Worm (Caenorhabditis elegans): ENCODE data around the gene srx-116.

srx-116 gene

DNA sequence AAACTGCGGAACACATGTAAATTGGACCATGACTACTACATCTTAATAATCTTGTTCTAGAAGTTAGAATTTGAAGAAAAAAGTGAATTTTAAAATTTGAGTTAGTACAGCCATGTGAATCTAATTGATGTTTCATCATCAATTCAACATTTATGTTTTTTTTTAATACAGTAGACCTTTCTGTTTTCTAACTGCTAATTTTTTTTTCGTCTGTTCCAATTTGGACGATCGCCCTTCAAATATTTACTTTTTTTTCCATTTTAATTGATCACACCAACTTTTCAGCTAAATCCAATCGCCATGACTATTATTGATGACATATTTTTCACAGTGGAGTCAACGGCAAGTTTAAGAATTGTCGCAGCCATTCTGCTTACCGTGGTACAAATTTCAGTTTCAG lies at the start of gene srx-116:
Gene srx-116 (plus strand): TSS at position 301 of the 400 bp plus-strand sequence.
- TF ChIP-seq elt-3 (tag; optimal IDR thresholded peaks at IDR 0.05) (no peak), nhr-21 (tag; optimal IDR thresholded peaks at IDR 0.05) (no peak), lsy-2 (tag; optimal IDR thresholded peaks at IDR 0.05) (no peak), unc-55 (GFP tag; optimal IDR thresholded peaks at IDR 0.05) (no peak), F13H6.1 (tag; optimal IDR thresholded peaks at IDR 0.05) (no peak), zag-1 (tag; optimal IDR thresholded peaks at IDR 0.05) (no peak), nhr-77 (tag; optimal IDR thresholded peaks at IDR 0.05) (no peak), nhr-237 (tag; optimal IDR thresholded peaks at IDR 0.05) (no peak), lin-13 (GFP tag; optimal IDR thresholded peaks at IDR 0.05) (no peak), blmp-1 (tag; optimal IDR thresholded peaks at IDR 0.05; ENCODE audit: insufficient read depth) (no peak), nhr-129 (tag; optimal IDR thresholded peaks at IDR 0.05) (no peak), ama-1 (optimal IDR thresholded peaks at IDR 0.05) (no peak), peb-1 (tag; optimal IDR thresholded peaks at IDR 0.05) (no peak), elt-1 (tag; optimal IDR thresholded peaks at IDR 0.05) (no peak), mdl-1 (tag; optimal IDR thresholded peaks at IDR 0.05) (no peak), unc-62 (GFP tag; optimal IDR thresholded peaks at IDR 0.05) (no peak), snpc-4 (tag; optimal IDR thresholded peaks at IDR 0.05) (no peak)

DNA sequence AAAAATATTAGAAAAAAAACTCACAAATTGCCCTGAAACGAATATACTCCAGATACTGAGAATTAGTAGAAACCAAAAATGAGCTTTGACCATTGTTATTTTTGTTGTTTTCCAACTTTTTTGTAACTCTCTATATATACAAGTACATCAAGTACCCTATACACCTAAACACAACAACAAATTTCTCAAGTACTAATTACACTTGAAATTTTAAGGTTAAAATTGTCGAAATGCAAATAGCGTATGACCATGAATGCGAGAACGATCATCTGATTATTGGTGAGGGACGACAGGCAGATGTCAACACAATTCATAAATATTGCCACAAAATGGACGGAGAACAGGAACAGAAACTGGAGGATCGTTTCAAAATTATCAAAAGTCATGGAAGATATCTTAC lies 46.3 kb upstream of the srx-116 start, which contains the start of gene F56H9.9:
Gene F56H9.9 (minus strand): TSS at position 101 of the 400 bp plus-strand sequence.
- TF ChIP-seq nhr-12 (tag; optimal IDR thresholded peaks at IDR 0.05) (no peak), lin-13 (GFP tag; optimal IDR thresholded peaks at IDR 0.05) (no peak), Y55F3AM.14 (GFP tag; optimal IDR thresholded peaks at IDR 0.05) (no peak), nhr-11 (tag; optimal IDR thresholded peaks at IDR 0.05) (no peak), F13H6.1 (tag; optimal IDR thresholded peaks at IDR 0.05) (no peak), crh-2 (tag; optimal IDR thresholded peaks at IDR 0.05) (no peak), peb-1 (tag; optimal IDR thresholded peaks at IDR 0.05) (no peak)

DNA sequence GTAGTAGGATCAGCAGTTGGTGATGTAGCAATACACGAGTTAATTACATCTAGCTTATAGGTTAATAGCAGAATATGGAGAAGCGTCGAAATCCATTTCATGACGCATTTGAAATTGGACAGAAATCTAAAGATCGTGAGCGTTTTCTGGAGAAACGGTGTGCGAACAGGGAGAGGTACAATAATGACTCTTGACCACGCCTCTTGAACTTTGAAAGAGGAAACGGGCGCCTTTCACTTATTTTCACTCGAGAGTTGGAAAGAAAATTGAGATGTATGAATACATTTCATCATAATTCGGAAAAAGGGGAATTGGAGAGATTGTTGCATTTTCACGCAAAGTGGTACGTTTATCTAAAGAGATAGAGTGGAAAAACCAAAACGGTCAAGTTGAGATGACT lies 41.0 kb upstream of the srx-116 start, which contains the start of gene F56H9.6:
Gene F56H9.6 (minus strand): TSS at position 101 of the 400 bp plus-strand sequence.
- TF ChIP-seq nhr-12 (tag; optimal IDR thresholded peaks at IDR 0.05) (no peak), nhr-11 (tag; optimal IDR thresholded peaks at IDR 0.05) (no peak)

DNA sequence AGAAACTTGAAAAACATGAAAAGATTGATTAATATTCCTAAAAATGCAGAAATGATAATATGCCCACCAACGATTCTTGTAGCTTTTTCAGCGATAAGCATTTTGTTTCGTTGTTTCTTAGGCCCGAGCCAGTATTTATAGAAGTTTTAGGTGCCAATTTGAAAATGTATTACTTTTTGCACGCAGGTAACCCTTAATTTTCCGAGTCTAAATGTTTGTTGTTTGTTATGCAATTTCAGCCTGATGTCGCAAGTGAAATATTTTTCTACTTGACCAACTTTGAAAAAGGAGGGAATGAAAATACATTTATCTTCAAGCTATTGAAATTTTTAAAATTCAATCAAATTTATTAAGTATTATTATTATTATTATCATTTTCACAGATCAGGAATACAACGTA lies 38.7 kb upstream of the srx-116 start, which contains the start of gene srx-113:
Gene srx-113 (minus strand): TSS at position 101 of the 400 bp plus-strand sequence.
- TF ChIP-seq R02D3.7 (tag; optimal IDR thresholded peaks at IDR 0.05) (no peak), ama-1 (optimal IDR thresholded peaks at IDR 0.05) (no peak), lin-11 (tag; optimal IDR thresholded peaks at IDR 0.05) (no peak), nhr-11 (tag; optimal IDR thresholded peaks at IDR 0.05) (no peak)

DNA sequence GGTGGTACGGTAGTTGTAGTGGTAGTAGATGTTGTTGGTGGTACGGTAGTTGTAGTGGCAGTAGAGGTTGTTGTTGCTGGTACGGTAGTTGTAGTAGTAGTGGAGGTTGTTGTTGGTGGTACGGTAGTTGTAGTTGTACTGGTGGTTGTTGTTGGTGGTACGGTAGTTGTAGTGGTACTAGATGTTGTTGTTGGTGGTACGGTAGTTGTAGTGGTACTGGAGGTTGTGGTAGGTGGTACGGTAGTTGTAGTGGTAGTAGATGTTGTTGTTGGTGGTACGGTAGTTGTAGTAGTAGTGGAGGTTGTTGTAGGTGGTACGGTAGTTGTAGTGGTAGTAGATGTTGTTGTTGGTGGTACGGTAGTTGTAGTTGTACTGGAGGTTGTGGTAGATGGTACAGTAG lies 37.7 kb upstream of the srx-116 start:
- TF ChIP-seq zag-1 (tag; optimal IDR thresholded peaks at IDR 0.05) (no peak), lsy-2 (tag; optimal IDR thresholded peaks at IDR 0.05) (no peak), lin-11 (tag; optimal IDR thresholded peaks at IDR 0.05) (no peak), ztf-4 (tag; optimal IDR thresholded peaks at IDR 0.05) (no peak), egl-27 (tag; optimal IDR thresholded peaks at IDR 0.05) (no peak), mdl-1 (tag; optimal IDR thresholded peaks at IDR 0.05) (no peak), sma-9 (GFP tag; optimal IDR thresholded peaks at IDR 0.05) (no peak), sma-9 (tag; optimal IDR thresholded peaks at IDR 0.05) (no peak), dmd-4 (tag; optimal IDR thresholded peaks at IDR 0.05) (no peak), unc-55 (GFP tag; optimal IDR thresholded peaks at IDR 0.05) (no peak)

DNA sequence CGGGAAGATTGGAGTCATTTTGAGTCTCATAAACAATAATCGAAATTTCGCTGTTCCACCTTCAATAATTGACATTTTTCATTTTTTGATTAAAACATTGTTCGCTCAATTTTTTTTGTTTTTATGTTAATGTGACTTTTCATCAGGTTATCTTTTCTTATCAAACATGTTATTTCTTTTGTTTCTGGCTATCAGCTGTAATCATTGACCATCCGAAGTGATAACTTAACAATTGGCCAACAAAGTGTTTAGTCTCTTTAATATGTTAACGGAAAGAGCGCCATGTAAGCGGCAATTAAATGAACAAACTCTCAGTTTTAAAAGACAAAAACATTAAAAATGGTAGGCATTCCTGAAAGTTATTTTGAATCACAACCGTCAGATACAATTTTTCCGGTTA lies 36.7 kb upstream of the srx-116 start:
- no peak for TF ChIP-seq ztf-1 (GFP tag; conservative IDR thresholded peaks at IDR 0.05)
- no peak for TF ChIP-seq nhr-77 (tag; optimal IDR thresholded peaks at IDR 0.05)
- TF ChIP-seq blmp-1 (tag; optimal IDR thresholded peaks at IDR 0.05; ENCODE audit: insufficient read depth), result no peak
- TF ChIP-seq mdl-1 (tag; optimal IDR thresholded peaks at IDR 0.05), result no peak
- TF ChIP-seq ZK546.5 (tag; optimal IDR thresholded peaks at IDR 0.05), result no peak
- TF ChIP-seq nhr-10 (tag; optimal IDR thresholded peaks at IDR 0.05), result no peak
- TF ChIP-seq alr-1 (tag; optimal IDR thresholded peaks at IDR 0.05), result no peak

Data from whole organism, L2 larva.